Worm (Caenorhabditis elegans): ENCODE results near the gene pqn-71.
"Not testable (repeated sequence)": the region's sequence is repeated elsewhere in the genome, so short reads cannot be mapped to it uniquely, and the experiment has no call there.

- not testable (repeated sequence) for TF ChIP-seq dpl-1 (GFP tag; optimal IDR thresholded peaks at IDR 0.05); lin-38 (GFP tag; IDR thresholded peaks at IDR 0.05); fkh-10 (GFP tag; optimal IDR thresholded peaks at IDR 0.05); Y5F2A.4 (GFP tag; optimal IDR thresholded peaks at IDR 0.05); ZK337.2 (GFP tag; IDR thresholded peaks at IDR 0.05); nhr-41 (GFP tag; IDR thresholded peaks at IDR 0.05); pha-4 (GFP tag; IDR thresholded peaks at IDR 0.05); pha-4 (tag; optimal IDR thresholded peaks at IDR 0.05); nhr-237 (tag; optimal IDR thresholded peaks at IDR 0.05); nhr-77 (tag; optimal IDR thresholded peaks at IDR 0.05); zag-1 (tag; optimal IDR thresholded peaks at IDR 0.05); snpc-4 (tag; optimal IDR thresholded peaks at IDR 0.05); ceh-28 (tag; optimal IDR thresholded peaks at IDR 0.05); lin-1 (GFP tag; IDR thresholded peaks at IDR 0.05); nhr-28 (tag; optimal IDR thresholded peaks at IDR 0.05)
These were observed 31.8 kb upstream of the pqn-71 start for ce11 chrV:15433654-15434053.
